Worm (Caenorhabditis elegans) whole organism, young adult: ENCODE data around the gene pah-1.

Experiments used
- F23B12.7 ChIP-seq: sonication (generic microtip); optimal IDR thresholded peaks from 2 replicates; lab custom pipeline; 2017; ENCODE audit warnings: missing genetic modification characterization, mild to moderate bottlenecking, missing compliant biosample characterization, antibody characterized with exemption, moderate library complexity; ENCODE audit not compliant: insufficient read depth
- F49E8.2 ChIP-seq: sonication (generic microtip); optimal IDR thresholded peaks from 3 replicates; lab custom pipeline; 2017; ENCODE audit warnings: missing genetic modification characterization, mild to moderate bottlenecking, missing compliant biosample characterization, antibody characterized with exemption, moderate library complexity; ENCODE audit not compliant: insufficient read depth
- ceh-27 ChIP-seq: fragments of 200-800 bp; sonication (Bioruptor generic); optimal IDR thresholded peaks from 2 replicates; lab custom pipeline; 2018; ENCODE audit warnings: mild to moderate bottlenecking, missing genetic modification characterization, moderate library complexity, missing compliant biosample characterization
- nhr-90 ChIP-seq: sonication (generic microtip); optimal IDR thresholded peaks from 2 replicates; lab custom pipeline; 2016; ENCODE audit warnings: missing genotype, mild to moderate bottlenecking, missing genetic modification characterization, missing compliant biosample characterization
- tlf-1 ChIP-seq: fragments of 200-800 bp; sonication (Bioruptor generic); optimal IDR thresholded peaks from 2 replicates; lab custom pipeline; 2018; ENCODE audit warnings: mild to moderate bottlenecking, missing genetic modification characterization, missing compliant biosample characterization

DNA sequence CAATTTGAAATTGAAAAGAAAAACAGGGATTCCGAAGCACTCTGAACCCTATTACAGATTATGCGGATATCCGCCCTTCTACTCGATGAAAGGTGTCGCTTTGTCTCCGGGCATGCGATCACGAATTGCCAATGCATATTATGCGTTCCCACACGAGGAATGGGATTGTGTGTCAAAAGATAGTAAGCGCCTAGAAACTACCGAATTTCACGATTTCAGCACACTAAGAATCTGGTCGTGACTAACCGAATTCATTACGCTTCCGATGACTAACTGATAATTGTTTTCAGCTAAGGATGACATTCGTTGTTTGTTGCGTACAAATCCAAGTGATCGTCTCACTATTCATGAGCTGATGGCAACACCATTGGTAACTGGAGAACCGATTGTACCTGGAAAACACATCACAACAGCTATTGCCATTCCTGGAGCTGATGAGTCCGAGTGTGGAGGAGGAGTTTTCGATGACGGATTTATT is 20.5 kb downstream of the pah-1 start:
- TF ChIP-seq F49E8.2 (tag; lab: Kevin White, UChicago) (no peak), nhr-90 (tag; lab: Kevin White, UChicago) (no peak), tlf-1 (peak; percentile 52), F23B12.7 (tag; lab: Kevin White, UChicago) (no peak), ceh-27 (no peak)
